Fruit fly (Drosophila melanogaster) whole organism, adult: Measurements from ENCODE around the gene CG1986.

Source experiments
- CG12768 ChIP-seq: fragments of 200-800 bp; sonication (Bioruptor generic); optimal IDR thresholded peaks from 2 replicates; lab custom pipeline; 2017; ENCODE audit warnings: missing biosample characterization, missing genetic modification characterization, mild to moderate bottlenecking, moderate library complexity, missing genetic modification reagents
- CG33017 ChIP-seq: fragments of 200-800 bp; sonication (Bioruptor generic); optimal IDR thresholded peaks from 2 replicates; lab custom pipeline; 2018; ENCODE audit warnings: missing biosample characterization, mild to moderate bottlenecking, missing genetic modification characterization, moderate library complexity
- CG7101 ChIP-seq: fragments of 200-800 bp; sonication (Bioruptor generic); optimal IDR thresholded peaks from 2 replicates; lab custom pipeline; 2018; ENCODE audit warnings: missing biosample characterization, mild to moderate bottlenecking, missing genetic modification characterization, moderate library complexity
- Clk ChIP-seq: fragments of 200-800 bp; sonication (Bioruptor generic); optimal IDR thresholded peaks from 2 replicates; lab custom pipeline; 2017; ENCODE audit warnings: missing biosample characterization, missing genetic modification characterization
- Mnt ChIP-seq: fragments of 200-800 bp; sonication (Bioruptor generic); optimal IDR thresholded peaks from 2 replicates; lab custom pipeline; 2016; ENCODE audit warnings: missing biosample characterization, mild to moderate bottlenecking, missing genetic modification characterization
- bab1 ChIP-seq: fragments of 200-800 bp; sonication (Bioruptor generic); optimal IDR thresholded peaks from 3 replicates; lab custom pipeline; 2019; ENCODE audit warnings: missing biosample characterization, mild to moderate bottlenecking, missing genetic modification characterization, moderate library complexity
- cnc ChIP-seq, 2 experiments: fragments of >200 bp; optimal IDR thresholded peaks; 2 replicates each; lab custom pipeline; 2017
- kay ChIP-seq: fragments of 200-800 bp; sonication (Bioruptor generic); peaks from one replicate; lab custom pipeline; 2016; ENCODE audit warnings: missing biosample characterization, missing genetic modification characterization, borderline replicate concordance
- toe ChIP-seq: fragments of 200-800 bp; sonication (Bioruptor generic); optimal IDR thresholded peaks from 2 replicates; lab custom pipeline; 2016; ENCODE audit warnings: missing biosample characterization, missing genetic modification characterization

DNA sequence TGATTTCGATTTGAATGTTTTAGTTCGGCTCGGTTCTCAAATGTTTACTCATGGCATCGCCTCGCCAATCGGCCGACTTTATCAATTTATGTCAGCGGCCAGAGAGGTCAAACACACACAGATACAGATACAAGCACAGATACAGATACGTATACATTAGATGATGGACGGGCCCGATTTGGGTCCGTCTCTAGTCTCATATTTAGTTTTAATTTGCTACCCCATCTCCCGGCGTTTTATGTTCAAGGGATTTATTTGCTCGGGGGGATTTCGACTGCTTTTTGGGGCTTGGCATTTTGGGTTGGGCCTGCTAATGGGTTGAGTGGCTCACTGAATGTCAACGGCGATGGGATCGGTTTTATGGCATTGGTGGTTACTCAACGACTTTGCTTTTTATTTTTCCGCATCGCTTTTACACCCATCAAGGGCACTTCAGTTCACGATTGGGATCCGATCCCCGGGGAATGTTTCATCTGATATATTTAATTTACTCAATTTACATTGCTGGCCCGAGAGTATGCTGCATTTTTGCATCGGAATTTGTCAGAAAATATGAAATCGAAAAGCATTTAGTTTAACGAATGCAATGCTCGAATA is 21.5 kb upstream of the CG1986 start:
- no peak for TF ChIP-seq cnc (optimal IDR thresholded peaks at IDR 0.05; lab: Kevin White, UChicago)
- TF ChIP-seq CG33017 (tag; lab: Kevin White, UChicago): no peak
- TF ChIP-seq kay (GFP tag; lab: Kevin White, UChicago): no peak
- no peak for TF ChIP-seq toe
- TF ChIP-seq bab1 (GFP tag; lab: Kevin White, UChicago): no peak
- TF ChIP-seq CG7101 (tag; lab: Kevin White, UChicago): no peak
- no peak for TF ChIP-seq Clk (GFP tag; lab: Kevin White, UChicago)
- TF ChIP-seq Mnt: no peak
- TF ChIP-seq CG12768: no peak
